Worm (Caenorhabditis elegans): ENCODE data around the gene perm-1.

The perm-1 gene

ce11 chrII:7851480-7851879 lies 29.1 kb upstream of the perm-1 start (continued):
- no peak for TF ChIP-seq lin-29 (GFP tag; IDR thresholded peaks at IDR 0.05)
- TF ChIP-seq snpc-4 (tag; optimal IDR thresholded peaks at IDR 0.05), result no peak
- no peak for TF ChIP-seq gei-8 (GFP tag; optimal IDR thresholded peaks at IDR 0.05)
- no peak for TF ChIP-seq madf-9 (GFP tag; conservative IDR thresholded peaks at IDR 0.05)
- no peak for TF ChIP-seq ceh-28 (tag; optimal IDR thresholded peaks at IDR 0.05)
- no peak for TF ChIP-seq unc-130 (GFP tag; optimal IDR thresholded peaks at IDR 0.05)
- TF ChIP-seq php-3 (GFP tag; IDR thresholded peaks at IDR 0.05), result peak; percentile 44; the same call in 1 of the 2 replicates
- peak; percentile 58 for TF ChIP-seq nhr-28 (tag; optimal IDR thresholded peaks at IDR 0.05)
- no peak for TF ChIP-seq arid-1 (GFP tag; conservative IDR thresholded peaks at IDR 0.05)
- no peak for TF ChIP-seq rbr-2 (tag; optimal IDR thresholded peaks at IDR 0.05)
- TF ChIP-seq lin-13 (GFP tag; optimal IDR thresholded peaks at IDR 0.05), result no peak
- no peak for TF ChIP-seq unc-39 (tag; optimal IDR thresholded peaks at IDR 0.05)
- TF ChIP-seq zag-1 (tag; optimal IDR thresholded peaks at IDR 0.05), result no peak
- TF ChIP-seq ceh-82 (tag; optimal IDR thresholded peaks at IDR 0.05), result no peak
- no peak for TF ChIP-seq ztf-11 (tag; optimal IDR thresholded peaks at IDR 0.05)
- no peak for TF ChIP-seq nhr-6 (tag; optimal IDR thresholded peaks at IDR 0.05)

ce11 chrII:7853679-7854078 lies 26.9 kb upstream of the perm-1 start, which contains the start of gene T09A5.5:
Gene T09A5.5, minus strand, starts transcription at chrII:7853779.
- TF ChIP-seq dpl-1 (GFP tag; optimal IDR thresholded peaks at IDR 0.05), result no peak
- TF ChIP-seq unc-62 (GFP tag; optimal IDR thresholded peaks at IDR 0.05 in 1 of 2), result no peak
- TF ChIP-seq unc-62 (tag; optimal IDR thresholded peaks at IDR 0.05), result no peak
- no peak for TF ChIP-seq cey-2 (tag; optimal IDR thresholded peaks at IDR 0.05; ENCODE audit: borderline replicate concordance, insufficient read depth)
- TF ChIP-seq nhr-41 (GFP tag; IDR thresholded peaks at IDR 0.05), result no peak
- no peak for TF ChIP-seq lir-3 (tag; optimal IDR thresholded peaks at IDR 0.05)
- no peak for TF ChIP-seq T26A8.4 (GFP tag; IDR thresholded peaks at IDR 0.05)
- TF ChIP-seq mdt-29 (GFP tag; IDR thresholded peaks at IDR 0.05), result no peak
- TF ChIP-seq ceh-32 (tag; optimal IDR thresholded peaks at IDR 0.05; ENCODE audit: poor library complexity), result no peak
- no peak for TF ChIP-seq nhr-25 (tag; optimal IDR thresholded peaks at IDR 0.05; ENCODE audit: borderline replicate concordance, insufficient read depth)
- no peak for TF ChIP-seq arid-1 (GFP tag; conservative IDR thresholded peaks at IDR 0.05)

- TF ChIP-seq lin-29 (GFP tag; IDR thresholded peaks at IDR 0.05) (no peak), dve-1 (tag; optimal IDR thresholded peaks at IDR 0.05; ENCODE audit: insufficient read depth) (no peak), zfp-3 (GFP tag; conservative IDR thresholded peaks at IDR 0.05) (no peak), nhr-25 (tag; optimal IDR thresholded peaks at IDR 0.05; ENCODE audit: borderline replicate concordance, insufficient read depth) (no peak), zfp-2 (tag; optimal IDR thresholded peaks at IDR 0.05) (no peak), lin-39 (tag; optimal IDR thresholded peaks at IDR 0.05) (no peak), F37D6.2 (tag; optimal IDR thresholded peaks at IDR 0.05) (no peak), nhr-111 (GFP tag; optimal IDR thresholded peaks at IDR 0.05) (no peak)
These were observed 25.7 kb upstream of the perm-1 start, which contains the start of gene mdt-10 for ce11 chrII:7854942-7855341. Gene mdt-10, minus strand, starts transcription at chrII:7855042.

- no peak for TF ChIP-seq ctbp-1 (GFP tag; IDR thresholded peaks at IDR 0.05)
- no peak for TF ChIP-seq ztf-7 (tag; optimal IDR thresholded peaks at IDR 0.05)
- no peak for TF ChIP-seq lin-13 (GFP tag; optimal IDR thresholded peaks at IDR 0.05)
- no peak for TF ChIP-seq sdz-12 (GFP tag; optimal IDR thresholded peaks at IDR 0.05)
- TF ChIP-seq aha-1 (tag), result peak; percentile 26
- TF ChIP-seq ceh-82 (tag; optimal IDR thresholded peaks at IDR 0.05), result no peak
These were observed 25.0 kb upstream of the perm-1 start, which contains the start of gene mdmh-35 for ce11 chrII:7855619-7856018. Gene mdmh-35, minus strand, starts transcription at chrII:7855719.

All from whole organism, L4 larva.